Fruit fly (Drosophila melanogaster): ENCODE results near the gene CG4074.

DNA sequence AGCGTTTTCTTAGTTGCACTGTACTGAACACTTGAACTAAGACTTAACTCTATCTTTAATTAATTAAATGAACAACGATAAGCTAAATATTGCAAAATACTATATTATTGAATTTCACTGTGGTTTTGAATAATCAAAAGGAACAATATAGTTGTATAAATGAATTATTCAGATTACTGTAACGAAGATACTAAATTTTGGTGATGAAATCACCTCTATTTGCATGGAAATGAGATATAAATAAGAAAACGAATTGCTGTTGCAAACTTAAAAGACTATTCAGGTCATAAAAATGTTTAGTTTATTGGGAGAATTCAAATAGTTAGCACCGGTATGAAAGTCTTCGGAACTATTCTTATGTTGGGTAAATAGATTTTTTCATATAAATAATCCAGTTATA lies 10.7 kb downstream of the CG4074 start, which contains the start of gene CG43251:
- TF ChIP-seq CTCF (optimal IDR thresholded peaks at IDR 0.05) (no peak), CG8478 (optimal IDR thresholded peaks at IDR 0.05) (no peak)

All from S2 (cell line).